Worm (Caenorhabditis elegans) whole organism, L4 larva: ENCODE data around the gene arrd-14.

Experiments used
- D1046.2 ChIP-seq: fragments of 200-800 bp; sonication (Bioruptor generic); IDR thresholded peaks from 2 replicates; pipeline ENCODE4 v1.3.6; 2022; ENCODE audit warnings: missing genetic modification characterization, missing compliant biosample characterization
- F26F4.8 ChIP-seq: fragments of 200-800 bp; sonication (Bioruptor generic); conservative IDR thresholded peaks from 2 replicates; pipeline ENCODE4 v1.3.6; 2022; ENCODE audit warnings: missing genetic modification characterization, missing compliant biosample characterization
- R02D3.7 ChIP-seq: fragments of 150-350 bp; sonication (generic microtip); optimal IDR thresholded peaks from 3 replicates; lab custom pipeline; 2014; ENCODE audit warnings: missing biosample characterization, missing genetic modification characterization
- T26A8.4 ChIP-seq: fragments of 200-800 bp; sonication (Bioruptor generic); IDR thresholded peaks from 2 replicates; pipeline ENCODE4 v1.3.6; 2022; ENCODE audit warnings: missing genetic modification characterization, missing compliant biosample characterization
- Y105C5A.15 ChIP-seq: fragments of 200-800 bp; sonication (Bioruptor generic); IDR thresholded peaks from 2 replicates; pipeline ENCODE4 v1.3.6; 2022; ENCODE audit warnings: missing genetic modification characterization, missing compliant biosample characterization
- Y48G9A.11 ChIP-seq: fragments of 200-800 bp; sonication (Bioruptor generic); IDR thresholded peaks from 2 replicates; pipeline ENCODE4 v1.3.6; 2022; ENCODE audit warnings: missing genetic modification reagents, missing genetic modification characterization, missing compliant biosample characterization
- Y75B8A.6 ChIP-seq: fragments of 200-800 bp; sonication (Bioruptor generic); IDR thresholded peaks from 2 replicates; pipeline ENCODE4 v1.3.6; 2022; ENCODE audit warnings: missing genetic modification reagents, missing genetic modification characterization, missing compliant biosample characterization
- aha-1 ChIP-seq: fragments of 150-350 bp; peaks from one replicate; lab custom pipeline; 2014; ENCODE audit warnings: missing biosample characterization, missing genetic modification characterization
- aly-2 ChIP-seq: sonication (generic microtip); optimal IDR thresholded peaks from 2 replicates; lab custom pipeline; 2018; ENCODE audit warnings: missing biosample characterization, missing genetic modification characterization
- ama-1 ChIP-seq: fragments of 150-350 bp; optimal IDR thresholded peaks from 2 replicates; lab custom pipeline; 2014; ENCODE audit warnings: inconsistent platforms, mixed read lengths
- attf-4 ChIP-seq: sonication (generic microtip); optimal IDR thresholded peaks from 3 replicates; lab custom pipeline; 2017; ENCODE audit warnings: missing biosample characterization, missing genetic modification characterization
- ceh-28 ChIP-seq: fragments of 150-350 bp; optimal IDR thresholded peaks from 2 replicates; lab custom pipeline; 2014; ENCODE audit warnings: missing biosample characterization, missing genetic modification reagents, missing genetic modification characterization
- cey-2 ChIP-seq: sonication (generic microtip); optimal IDR thresholded peaks from 3 replicates; lab custom pipeline; 2017; ENCODE audit warnings: missing genetic modification characterization, mild to moderate bottlenecking, missing compliant biosample characterization, antibody characterized with exemption, borderline replicate concordance; ENCODE audit not compliant: insufficient read depth
- daf-16 ChIP-seq, 3 experiments: sonication (generic microtip); optimal IDR thresholded peaks; 2 replicates each; lab custom pipeline; 2016 to 2017; ENCODE audit warnings: missing genetic modification characterization in 3 of 3, missing genetic modification reagents in 3 of 3, mild to moderate bottlenecking in 2 of 3, missing compliant biosample characterization in 2 of 3, missing biosample characterization in 1 of 3, moderate library complexity in 1 of 3
- daf-19 ChIP-seq: fragments of 200-800 bp; sonication (Bioruptor generic); conservative IDR thresholded peaks from 2 replicates; pipeline ENCODE4 v1.3.6; 2022; ENCODE audit warnings: missing genetic modification characterization, missing compliant biosample characterization
- dmd-8 ChIP-seq: fragments of 200-800 bp; sonication (Bioruptor generic); IDR thresholded peaks from 2 replicates; pipeline ENCODE4 v1.3.6; 2022; ENCODE audit warnings: missing genetic modification characterization, missing compliant biosample characterization
- egl-27 ChIP-seq: sonication (generic microtip); optimal IDR thresholded peaks from 3 replicates; lab custom pipeline; 2017; ENCODE audit warnings: missing biosample characterization, missing genetic modification reagents, missing genetic modification characterization
- egl-43 ChIP-seq: fragments of 200-800 bp; sonication (Bioruptor generic); IDR thresholded peaks from 2 replicates; pipeline ENCODE4 v1.3.6; 2022; ENCODE audit warnings: missing genetic modification reagents, missing genetic modification characterization, missing compliant biosample characterization
- hlh-11 ChIP-seq: fragments of 200-800 bp; sonication (Bioruptor generic); optimal IDR thresholded peaks from 2 replicates; lab custom pipeline; 2018; ENCODE audit warnings: mild to moderate bottlenecking, missing genetic modification characterization, missing compliant biosample characterization
- hlh-30 ChIP-seq: sonication (generic microtip); optimal IDR thresholded peaks from 2 replicates; lab custom pipeline; 2017; ENCODE audit warnings: antibody characterized with exemption, mild to moderate bottlenecking, missing genetic modification characterization, missing compliant biosample characterization; ENCODE audit not compliant: insufficient read depth
- lin-1 ChIP-seq: fragments of 200-800 bp; sonication (Bioruptor generic); IDR thresholded peaks from 2 replicates; pipeline ENCODE4 v1.3.6; 2022; ENCODE audit warnings: missing genetic modification reagents, missing genetic modification characterization, missing compliant biosample characterization
- lin-13 ChIP-seq: fragments of 150-350 bp; optimal IDR thresholded peaks from 2 replicates; lab custom pipeline; 2014; ENCODE audit warnings: missing biosample characterization, missing genetic modification reagents, missing genetic modification characterization
- lin-39 ChIP-seq: fragments of 150-350 bp; optimal IDR thresholded peaks from 2 replicates; lab custom pipeline; 2014; ENCODE audit warnings: missing biosample characterization, missing genetic modification reagents, missing genetic modification characterization
- madf-5 ChIP-seq, 2 experiments: fragments of 200-800 bp; sonication (Bioruptor generic); IDR thresholded peaks; 2 replicates each; pipeline ENCODE4 v1.3.6; 2022; ENCODE audit warnings: missing compliant biosample characterization in 2 of 2, missing genetic modification characterization in 2 of 2
- mdt-29 ChIP-seq: fragments of 200-800 bp; sonication (Bioruptor generic); IDR thresholded peaks from 2 replicates; pipeline ENCODE4 v1.3.6; 2022; ENCODE audit warnings: missing genetic modification reagents, missing genetic modification characterization, missing compliant biosample characterization
- mep-1 ChIP-seq: fragments of 150-350 bp; sonication (generic microtip); optimal IDR thresholded peaks from 3 replicates; lab custom pipeline; 2014; ENCODE audit warnings: missing biosample characterization, missing genetic modification characterization
- mes-2 ChIP-seq: sonication (generic microtip); optimal IDR thresholded peaks from 2 replicates; lab custom pipeline; 2016; ENCODE audit warnings: missing genotype, mild to moderate bottlenecking, missing genetic modification characterization, missing compliant biosample characterization; ENCODE audit not compliant: poor library complexity, severe bottlenecking
- mxl-3 ChIP-seq: fragments of 200-800 bp; sonication (Bioruptor generic); optimal IDR thresholded peaks from 2 replicates; lab custom pipeline; 2018; ENCODE audit warnings: mild to moderate bottlenecking, missing genetic modification characterization, missing compliant biosample characterization
- nhr-10 ChIP-seq: fragments of 150-350 bp; optimal IDR thresholded peaks from 2 replicates; lab custom pipeline; 2014; ENCODE audit warnings: missing biosample characterization, missing genetic modification characterization
- nhr-102 ChIP-seq: sonication (generic microtip); optimal IDR thresholded peaks from 2 replicates; lab custom pipeline; 2016; ENCODE audit warnings: mild to moderate bottlenecking, missing genetic modification characterization, moderate library complexity, missing compliant biosample characterization
- nhr-28 ChIP-seq: fragments of 150-350 bp; optimal IDR thresholded peaks from 2 replicates; lab custom pipeline; 2014; ENCODE audit warnings: missing biosample characterization, missing genetic modification characterization
- nhr-41 ChIP-seq: fragments of 200-800 bp; sonication (Bioruptor generic); IDR thresholded peaks from 2 replicates; pipeline ENCODE4 v1.3.6; 2022; ENCODE audit warnings: missing genetic modification reagents, missing genetic modification characterization, missing compliant biosample characterization
- nhr-77 ChIP-seq: fragments of 150-350 bp; optimal IDR thresholded peaks from 2 replicates; lab custom pipeline; 2014; ENCODE audit warnings: missing biosample characterization, missing genetic modification characterization
- pha-4 ChIP-seq, 2 experiments: fragments of 150-350 bp in 1 of 2; fragments of 200-800 bp in 1 of 2; sonication (Bioruptor generic) in 1 of 2; IDR thresholded peaks in 1 of 2; optimal IDR thresholded peaks in 1 of 2; 2 replicates each; pipeline versions ENCODE4 v1.3.6 to Lab custom; 2014 to 2022; ENCODE audit warnings: missing genetic modification characterization in 2 of 2, missing genetic modification reagents in 2 of 2, missing biosample characterization in 1 of 2, missing compliant biosample characterization in 1 of 2
- php-3 ChIP-seq: fragments of 200-800 bp; sonication (Bioruptor generic); IDR thresholded peaks from 2 replicates; pipeline ENCODE4 v1.3.6; 2022; ENCODE audit warnings: missing genetic modification reagents, missing genetic modification characterization, missing compliant biosample characterization
- pqm-1 ChIP-seq: sonication (generic microtip); optimal IDR thresholded peaks from 2 replicates; lab custom pipeline; 2017; ENCODE audit warnings: missing biosample characterization, missing genetic modification characterization
- rbr-2 ChIP-seq: sonication (generic microtip); optimal IDR thresholded peaks from 2 replicates; lab custom pipeline; 2016; ENCODE audit warnings: missing genotype, missing genetic modification characterization, missing compliant biosample characterization
- saeg-2 ChIP-seq: fragments of 200-800 bp; sonication (Bioruptor generic); IDR thresholded peaks from 2 replicates; pipeline ENCODE4 v1.3.6; 2022; ENCODE audit warnings: missing genetic modification reagents, missing genetic modification characterization, missing compliant biosample characterization
- set-16 ChIP-seq: fragments of 200-800 bp; sonication (Bioruptor generic); IDR thresholded peaks from 2 replicates; pipeline ENCODE4 v1.3.6; 2022; ENCODE audit warnings: missing genetic modification reagents, missing genetic modification characterization, missing compliant biosample characterization
- spr-1 ChIP-seq: sonication (generic microtip); optimal IDR thresholded peaks from 2 replicates; lab custom pipeline; 2016; ENCODE audit warnings: mild to moderate bottlenecking, missing genetic modification characterization, missing compliant biosample characterization
- spr-3 ChIP-seq: fragments of 200-800 bp; sonication (Bioruptor generic); optimal IDR thresholded peaks from 2 replicates; lab custom pipeline; 2018; ENCODE audit warnings: mild to moderate bottlenecking, missing genetic modification characterization, missing compliant biosample characterization
- tag-97 ChIP-seq: fragments of 200-800 bp; sonication (Bioruptor generic); IDR thresholded peaks from 2 replicates; pipeline ENCODE4 v1.3.6; 2022; ENCODE audit warnings: missing genetic modification characterization, missing compliant biosample characterization
- tra-1 ChIP-seq: fragments of 200-800 bp; sonication (Bioruptor generic); IDR thresholded peaks from 2 replicates; pipeline ENCODE4 v1.3.6; 2022; ENCODE audit warnings: missing genetic modification reagents, missing genetic modification characterization, missing compliant biosample characterization
- zag-1 ChIP-seq: fragments of 150-350 bp; optimal IDR thresholded peaks from 2 replicates; lab custom pipeline; 2014; ENCODE audit warnings: missing biosample characterization, missing genetic modification characterization
- zfp-2 ChIP-seq: sonication (generic microtip); optimal IDR thresholded peaks from 2 replicates; lab custom pipeline; 2016; ENCODE audit warnings: mild to moderate bottlenecking, missing genetic modification characterization, missing compliant biosample characterization
- zip-11 ChIP-seq: fragments of 200-800 bp; sonication (Bioruptor generic); IDR thresholded peaks from 2 replicates; pipeline ENCODE4 v1.3.6; 2022; ENCODE audit warnings: missing genetic modification characterization, missing compliant biosample characterization

Gene arrd-14

ce11 chrII:13765952-13766351, 13.8 kb downstream of the arrd-14 start, which contains the start of gene arrd-12:
Gene arrd-12 (plus strand): TSS chrII:13766252.
- no peak for TF ChIP-seq egl-43 (GFP tag; lab: Robert Waterston, UW)
- no peak for TF ChIP-seq rbr-2 (tag; lab: Kevin White, UChicago)
- TF ChIP-seq mxl-3 (GFP tag; lab: Kevin White, UChicago), result no peak
- no peak for TF ChIP-seq zfp-2
- no peak for TF ChIP-seq nhr-77 (tag; lab: Kevin White, UChicago)
- TF ChIP-seq Y75B8A.6, result no peak
- no peak for TF ChIP-seq cey-2 (tag; lab: Kevin White, UChicago)
- no peak for TF ChIP-seq aly-2 (tag; lab: Kevin White, UChicago)
- no peak for TF ChIP-seq lin-13 (GFP tag; lab: Kevin White, UChicago)
- TF ChIP-seq attf-4 (tag; lab: Kevin White, UChicago), result no peak
- no peak for TF ChIP-seq T26A8.4 (GFP tag; lab: Robert Waterston, UW)
- TF ChIP-seq D1046.2 (GFP tag; lab: Robert Waterston, UW), result no peak
- TF ChIP-seq zag-1, result no peak
- TF ChIP-seq spr-3 (GFP tag; lab: Kevin White, UChicago), result no peak
- TF ChIP-seq nhr-102 (tag; lab: Kevin White, UChicago), result no peak
- TF ChIP-seq F26F4.8 (GFP tag; lab: Robert Waterston, UW), result no peak
- TF ChIP-seq mes-2 (tag; lab: Kevin White, UChicago), result no peak
- no peak for TF ChIP-seq saeg-2 (GFP tag; lab: Robert Waterston, UW)
- TF ChIP-seq mdt-29 (GFP tag; lab: Robert Waterston, UW), result no peak

ce11 chrII:13771335-13771734, 19.2 kb downstream of the arrd-14 start, which contains the start of gene C01B9.1:
Gene C01B9.1 (plus strand): TSS chrII:13771575.
- peak; percentile 68 for TF ChIP-seq nhr-28
- TF ChIP-seq nhr-77 (tag; lab: Kevin White, UChicago), result peak; percentile 36
- peak; percentile 81 for TF ChIP-seq pqm-1 (tag; lab: Kevin White, UChicago)
- TF ChIP-seq daf-16 (GFP tag; optimal IDR thresholded peaks at IDR 0.05; lab: Kevin White, UChicago), result no peak
- peak; percentile 49 for TF ChIP-seq daf-16 (tag; optimal IDR thresholded peaks at IDR 0.05; lab: Kevin White, UChicago)
- TF ChIP-seq madf-5 (GFP tag; IDR thresholded peaks at IDR 0.05; lab: Robert Waterston, UW), result no peak

- no peak for TF ChIP-seq egl-27
- peak; percentile 21 for TF ChIP-seq nhr-10 (tag; lab: Kevin White, UChicago)
- TF ChIP-seq spr-1 (tag; lab: Kevin White, UChicago), result no peak
- peak; percentile 61 for TF ChIP-seq mxl-3 (GFP tag; lab: Kevin White, UChicago)
- TF ChIP-seq lin-1 (GFP tag; lab: Robert Waterston, UW), result 0 out of 2 replicates have a peak, but pooled peaks have one; percentile 30
- TF ChIP-seq daf-19 (GFP tag; lab: Robert Waterston, UW), result peak; percentile 75; the same call in 1 of the 2 replicates
- no peak for TF ChIP-seq tag-97
- TF ChIP-seq zip-11 (GFP tag; lab: Robert Waterston, UW), result no peak
- TF ChIP-seq php-3 (GFP tag; lab: Robert Waterston, UW), result no peak; the same call in 1 of the 2 replicates
- no peak for TF ChIP-seq ceh-28 (tag; lab: Kevin White, UChicago)
- TF ChIP-seq Y48G9A.11 (GFP tag; lab: Robert Waterston, UW), result no peak
- TF ChIP-seq saeg-2 (GFP tag; lab: Robert Waterston, UW), result no peak
- peak; percentile 40; the same call in 1 of the 2 replicates for TF ChIP-seq pha-4 (GFP tag; IDR thresholded peaks at IDR 0.05; lab: Robert Waterston, UW)
- TF ChIP-seq pha-4 (tag; optimal IDR thresholded peaks at IDR 0.05; lab: Kevin White, UChicago), result no peak
- no peak for TF ChIP-seq zag-1
- TF ChIP-seq mep-1 (tag; lab: Kevin White, UChicago), result peak; percentile 67
- no peak for TF ChIP-seq Y105C5A.15 (GFP tag; lab: Robert Waterston, UW)
- no peak for TF ChIP-seq nhr-41 (GFP tag; lab: Robert Waterston, UW)
- 0 out of 2 replicates have a peak, but pooled peaks have one; percentile 36 for TF ChIP-seq tra-1 (GFP tag; lab: Robert Waterston, UW)
- TF ChIP-seq lin-39, result no peak
- no peak for TF ChIP-seq ama-1 (lab: Kevin White, UChicago)
- TF ChIP-seq aha-1, result peak; percentile 98
- TF ChIP-seq R02D3.7 (tag; lab: Kevin White, UChicago), result no peak
- peak; percentile 59 for TF ChIP-seq hlh-11 (tag; lab: Kevin White, UChicago)
- TF ChIP-seq dmd-8 (GFP tag; lab: Robert Waterston, UW), result 0 out of 2 replicates have a peak, but pooled peaks have one; percentile 43
- peak; percentile 91 for TF ChIP-seq pqm-1 (tag; lab: Kevin White, UChicago)
- TF ChIP-seq set-16 (GFP tag; lab: Robert Waterston, UW), result no peak
- no peak for TF ChIP-seq hlh-30 (tag; lab: Kevin White, UChicago)
- TF ChIP-seq Y75B8A.6, result no peak
These were observed 28.7 kb downstream of the arrd-14 start for ce11 chrII:13780792-13781248.
